Fruit fly (Drosophila melanogaster) whole organism, pupa: ENCODE data around the gene Rpt6R.

Experiments
- CG10348 ChIP-seq: fragments of 200-800 bp; sonication (Bioruptor generic); IDR thresholded peaks from 2 replicates; pipeline ENCODE4 v1.3.6; 2022; ENCODE audit warnings: missing biosample characterization, missing genetic modification characterization
- CG12605 ChIP-seq: fragments of 200-800 bp; sonication (Bioruptor generic); IDR thresholded peaks from 2 replicates; pipeline ENCODE4 v1.3.6; 2022; ENCODE audit warnings: missing biosample characterization, missing genetic modification characterization
- CG13204 ChIP-seq: fragments of 200-800 bp; sonication (Bioruptor generic); optimal IDR thresholded peaks from 2 replicates; lab custom pipeline; 2018; ENCODE audit warnings: missing biosample characterization, mild to moderate bottlenecking, missing genetic modification characterization, moderate library complexity
- CG14655 ChIP-seq: fragments of 200-800 bp; sonication (Bioruptor generic); optimal IDR thresholded peaks from 3 replicates; lab custom pipeline; 2017; ENCODE audit warnings: mild to moderate bottlenecking, missing biosample characterization, missing genetic modification reagents, missing genetic modification characterization
- CG15710 ChIP-seq: fragments of 200-800 bp; sonication (Bioruptor generic); optimal IDR thresholded peaks from 2 replicates; lab custom pipeline; 2018; ENCODE audit warnings: missing biosample characterization, mild to moderate bottlenecking, missing genetic modification characterization, moderate library complexity
- CG17806 ChIP-seq: fragments of 200-800 bp; sonication (Bioruptor generic); optimal IDR thresholded peaks from 2 replicates; lab custom pipeline; 2018; ENCODE audit warnings: missing biosample characterization, mild to moderate bottlenecking, missing genetic modification characterization, moderate library complexity
- CG32121 ChIP-seq: fragments of 200-800 bp; sonication (Bioruptor generic); IDR thresholded peaks from 2 replicates; pipeline ENCODE4 v1.3.6; 2022; ENCODE audit warnings: missing biosample characterization, missing genetic modification characterization
- CG34367 ChIP-seq: fragments of 200-800 bp; sonication (Bioruptor generic); optimal IDR thresholded peaks from 2 replicates; lab custom pipeline; 2018; ENCODE audit warnings: missing biosample characterization, mild to moderate bottlenecking, missing genetic modification characterization
- CG4496 ChIP-seq: fragments of 200-800 bp; sonication (Bioruptor generic); IDR thresholded peaks from 3 replicates; pipeline ENCODE4 v1.3.6; 2022; ENCODE audit warnings: missing biosample characterization, missing genetic modification characterization
- CG8159 ChIP-seq: fragments of 200-800 bp; sonication (Bioruptor generic); optimal IDR thresholded peaks from 3 replicates; lab custom pipeline; 2018; ENCODE audit warnings: missing biosample characterization, mild to moderate bottlenecking, missing genetic modification characterization, moderate library complexity
- CG8301 ChIP-seq: fragments of 200-800 bp; sonication (Bioruptor generic); optimal IDR thresholded peaks from 2 replicates; lab custom pipeline; 2018; ENCODE audit warnings: missing biosample characterization, mild to moderate bottlenecking, missing genetic modification characterization
- CG9948 ChIP-seq: fragments of 200-800 bp; sonication (Bioruptor generic); optimal IDR thresholded peaks from 2 replicates; lab custom pipeline; 2018; ENCODE audit warnings: missing biosample characterization, mild to moderate bottlenecking, missing genetic modification characterization, moderate library complexity
- D1 ChIP-seq: fragments of 200-800 bp; sonication (Bioruptor generic); optimal IDR thresholded peaks from 2 replicates; lab custom pipeline; 2018; ENCODE audit warnings: missing biosample characterization, mild to moderate bottlenecking, missing genetic modification characterization, moderate library complexity
- EcR ChIP-seq: fragments of 200-800 bp; sonication (Bioruptor generic); optimal IDR thresholded peaks from 3 replicates; lab custom pipeline; 2019; ENCODE audit warnings: missing biosample characterization, missing genetic modification characterization, mild to moderate bottlenecking, moderate library complexity, missing genetic modification reagents
- Ets98B ChIP-seq: fragments of 200-800 bp; sonication (Bioruptor generic); IDR thresholded peaks from 2 replicates; pipeline ENCODE4 v1.3.6; 2022; ENCODE audit warnings: missing biosample characterization, missing genetic modification characterization
- Pif1A ChIP-seq: fragments of 200-800 bp; sonication (Bioruptor generic); optimal IDR thresholded peaks from 3 replicates; lab custom pipeline; 2016; ENCODE audit warnings: missing biosample characterization, missing genetic modification characterization
- Pif1B ChIP-seq: fragments of 200-800 bp; sonication (Bioruptor generic); optimal IDR thresholded peaks from 3 replicates; lab custom pipeline; 2016; ENCODE audit warnings: missing biosample characterization, missing genetic modification characterization
- Snoo ChIP-seq: fragments of 200-800 bp; sonication (Bioruptor generic); optimal IDR thresholded peaks from 3 replicates; lab custom pipeline; 2017; ENCODE audit warnings: missing biosample characterization, mild to moderate bottlenecking, missing genetic modification characterization, inconsistent platforms
- fd96Ca ChIP-seq: fragments of 200-800 bp; sonication (Bioruptor generic); IDR thresholded peaks from 3 replicates; pipeline ENCODE4 v1.3.6; 2022; ENCODE audit warnings: missing biosample characterization, missing genetic modification characterization
- gl ChIP-seq: fragments of 200-800 bp; sonication (Bioruptor generic); optimal IDR thresholded peaks from 2 replicates; lab custom pipeline; 2018; ENCODE audit warnings: missing biosample characterization, mild to moderate bottlenecking, missing genetic modification characterization
- rn ChIP-seq: fragments of 200-800 bp; sonication (Bioruptor generic); IDR thresholded peaks from 2 replicates; pipeline ENCODE4 v1.3.6; 2022; ENCODE audit warnings: missing biosample characterization, missing genetic modification characterization

The Rpt6R gene

DNA sequence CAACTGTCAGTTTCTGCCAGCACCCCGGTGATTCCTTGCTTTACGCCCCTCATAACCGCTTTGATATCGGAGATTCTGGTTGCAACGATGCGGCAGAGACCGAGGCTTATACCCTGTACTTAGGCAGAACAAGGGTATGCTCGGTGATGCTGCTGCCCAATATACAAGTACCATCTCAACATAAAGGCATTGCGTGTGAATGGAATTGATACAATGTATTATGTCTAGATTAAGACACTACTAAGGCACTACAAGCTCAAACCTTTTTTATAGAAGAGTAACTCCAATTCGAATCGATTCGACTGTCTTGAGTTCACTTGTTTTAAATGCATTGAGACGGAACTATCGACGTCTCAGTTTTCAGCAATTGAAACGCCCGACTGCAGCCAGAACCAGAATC, 16.3 kb downstream of the Rpt6R start:
- TF ChIP-seq EcR (GFP tag; lab: Kevin White, UChicago) (no peak), CG17806 (tag; lab: Kevin White, UChicago) (peak; percentile 36), CG13204 (GFP tag; lab: Kevin White, UChicago) (no peak), CG34367 (tag; lab: Kevin White, UChicago) (no peak), fd96Ca (peak; percentile 76), CG8301 (tag; lab: Kevin White, UChicago) (peak; percentile 80), CG10348 (GFP tag; lab: Robert Waterston, UW) (no peak), gl (tag; lab: Kevin White, UChicago) (no peak), Pif1A (peak; percentile 60), Ets98B (GFP tag; lab: Robert Waterston, UW) (peak; percentile 76), Snoo (tag; lab: Kevin White, UChicago) (no peak), CG14655 (GFP tag; lab: Kevin White, UChicago) (peak; percentile 80), D1 (tag; lab: Kevin White, UChicago) (no peak), CG4496 (GFP tag; lab: Robert Waterston, UW) (peak; percentile 76), rn (GFP tag; lab: Robert Waterston, UW) (no peak), CG9948 (peak; percentile 53), Pif1B (peak; percentile 4), CG12605 (GFP tag; lab: Robert Waterston, UW) (peak; percentile 45; the same call in 1 of the 2 replicates), CG32121 (GFP tag; lab: Robert Waterston, UW) (peak; percentile 34; the same call in 1 of the 2 replicates), CG15710 (peak; percentile 31), CG8159 (tag; lab: Kevin White, UChicago) (peak; percentile 31)

DNA sequence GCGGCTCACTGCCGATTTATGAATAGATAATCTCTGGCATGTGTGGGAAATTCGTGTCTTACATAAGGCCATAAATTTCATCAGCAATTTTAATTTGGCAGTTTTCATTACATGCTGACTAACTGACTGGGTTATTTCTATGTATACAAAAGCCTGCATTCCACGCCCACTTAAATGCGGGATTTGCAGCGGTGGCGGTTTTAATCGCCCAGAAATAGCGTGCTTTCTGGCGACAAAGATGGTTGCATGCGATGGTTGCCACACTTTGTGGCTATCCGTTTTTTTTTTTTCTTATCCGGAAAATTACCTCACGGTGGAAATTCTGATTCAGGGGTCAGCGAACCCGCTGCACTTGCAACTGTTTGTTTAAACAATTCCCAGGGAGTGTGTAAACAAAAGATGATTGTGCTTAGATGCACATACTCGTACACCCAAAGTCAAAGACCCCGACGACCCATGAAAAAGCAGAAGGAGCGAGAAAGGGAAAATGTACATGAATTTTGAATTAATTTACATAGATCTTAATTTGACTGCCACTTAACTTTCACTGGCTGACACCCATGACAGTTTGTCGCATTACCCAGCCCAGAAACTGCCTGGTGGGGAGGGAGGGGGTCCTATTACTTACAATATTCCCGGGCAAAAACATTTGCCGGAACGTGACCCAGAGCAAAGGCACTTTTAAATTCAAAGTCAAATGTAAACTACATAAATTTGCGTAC, 17.2 kb downstream of the Rpt6R start:
- TF ChIP-seq CG8301 (tag; lab: Kevin White, UChicago) (no peak), CG4496 (GFP tag; lab: Robert Waterston, UW) (no peak), CG32121 (GFP tag; lab: Robert Waterston, UW) (no peak), Pif1B (no peak), D1 (tag; lab: Kevin White, UChicago) (no peak), Pif1A (no peak), CG34367 (tag; lab: Kevin White, UChicago) (no peak), CG13204 (GFP tag; lab: Kevin White, UChicago) (no peak), gl (tag; lab: Kevin White, UChicago) (no peak), CG12605 (GFP tag; lab: Robert Waterston, UW) (no peak), CG9948 (no peak), Ets98B (GFP tag; lab: Robert Waterston, UW) (no peak)

DNA sequence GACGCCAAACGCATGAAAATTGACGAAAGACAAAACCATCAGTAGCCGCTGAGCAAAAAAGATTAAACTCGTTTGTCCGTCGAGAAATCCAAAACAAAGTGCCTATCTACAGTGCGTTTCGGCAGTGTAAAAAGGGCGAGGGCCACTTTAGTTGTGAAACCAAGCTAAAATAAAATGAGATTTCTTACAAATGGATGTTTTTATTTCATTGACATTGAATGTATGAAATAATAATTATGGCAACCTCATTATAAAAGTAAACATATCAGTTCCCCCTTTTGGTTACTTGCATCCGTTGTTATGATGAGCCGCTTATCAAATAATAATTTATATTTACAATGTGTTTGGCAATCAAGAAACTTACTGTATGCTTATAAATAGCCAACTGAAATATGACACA, 19.0 kb downstream of the Rpt6R start:
- TF ChIP-seq CG4496 (GFP tag; lab: Robert Waterston, UW) (0 out of 3 replicates have a peak, but pooled peaks have one; percentile 25), CG9948 (no peak), CG17806 (tag; lab: Kevin White, UChicago) (no peak), CG32121 (GFP tag; lab: Robert Waterston, UW) (peak; percentile 13; the same call in 1 of the 2 replicates), CG8159 (tag; lab: Kevin White, UChicago) (peak; percentile 0), CG14655 (GFP tag; lab: Kevin White, UChicago) (peak; percentile 6), CG12605 (GFP tag; lab: Robert Waterston, UW) (no peak), CG13204 (GFP tag; lab: Kevin White, UChicago) (no peak), Snoo (tag; lab: Kevin White, UChicago) (no peak)

DNA sequence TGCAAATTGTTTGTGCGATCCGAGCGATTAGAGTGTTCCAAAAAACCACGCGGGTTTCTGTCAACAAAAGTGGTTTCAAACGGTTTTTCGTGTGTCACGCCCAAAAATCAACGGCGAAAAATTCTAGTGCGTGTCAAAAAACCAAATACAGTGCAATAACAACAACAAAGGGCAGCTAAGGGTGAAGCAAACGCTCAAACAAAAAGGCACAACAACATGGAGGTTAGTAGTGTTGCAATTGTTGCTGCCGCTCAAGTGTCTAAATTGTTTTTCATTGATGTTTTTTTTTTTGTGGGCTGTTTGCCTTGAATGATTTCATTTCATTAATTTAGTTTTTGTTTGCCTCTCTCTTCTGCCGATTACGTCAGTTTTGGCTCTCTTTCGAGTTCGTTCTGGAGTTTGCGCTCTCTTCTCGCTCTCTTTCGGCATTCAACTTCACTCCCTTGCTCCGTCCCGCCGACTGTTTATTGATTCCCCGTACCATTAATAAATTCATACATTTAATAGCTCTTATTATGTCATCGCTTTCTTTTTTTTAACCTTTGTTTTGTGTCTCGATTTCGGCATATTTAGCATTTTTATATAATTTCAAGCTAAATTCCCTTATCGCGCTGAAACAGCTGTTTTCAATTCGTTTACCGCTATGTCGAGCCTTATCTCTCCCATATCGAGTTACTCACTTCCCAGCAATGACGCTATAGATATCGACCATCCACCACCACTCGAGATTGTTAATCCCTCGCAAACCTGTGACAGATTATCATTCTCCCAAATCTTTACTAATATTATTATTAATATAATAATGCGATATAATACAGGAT, 20.0 kb downstream of the Rpt6R start:
- peak; percentile 20 for TF ChIP-seq EcR (GFP tag; lab: Kevin White, UChicago)
- no peak for TF ChIP-seq Pif1B
- TF ChIP-seq CG32121 (GFP tag; lab: Robert Waterston, UW) = no peak
- no peak for TF ChIP-seq CG15710
- TF ChIP-seq fd96Ca = peak; percentile 29; the same call in 1 of the 3 replicates

DNA sequence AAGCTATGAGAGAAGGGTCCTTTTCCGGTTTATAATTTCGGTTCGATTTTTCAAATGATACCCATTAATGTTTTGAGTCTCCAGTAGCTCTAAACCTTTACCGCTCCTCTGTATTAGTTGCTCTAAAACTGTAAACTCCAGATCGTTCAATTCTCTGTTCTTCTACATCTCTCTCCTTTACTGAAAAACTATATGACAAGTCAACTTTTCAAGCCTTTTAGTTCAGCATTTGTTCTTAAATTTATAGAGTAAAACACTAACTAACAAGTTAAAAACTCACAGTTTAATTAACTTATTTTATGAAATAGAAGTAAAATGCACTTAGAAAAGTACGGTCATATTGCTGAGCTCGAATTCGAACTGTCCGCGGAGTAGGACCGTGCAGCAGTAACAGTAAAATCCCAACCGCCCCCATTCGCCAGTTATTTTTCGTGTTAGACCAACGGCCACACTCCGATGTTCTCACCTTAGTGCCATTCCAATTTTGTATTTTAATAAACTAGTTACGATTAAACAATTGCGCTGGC, 20.7 kb downstream of the Rpt6R start:
- no peak for TF ChIP-seq fd96Ca
- TF ChIP-seq CG13204 (GFP tag; lab: Kevin White, UChicago) = no peak
- no peak for TF ChIP-seq CG4496 (GFP tag; lab: Robert Waterston, UW)
- TF ChIP-seq, all 21 proteins: peak for 0

DNA sequence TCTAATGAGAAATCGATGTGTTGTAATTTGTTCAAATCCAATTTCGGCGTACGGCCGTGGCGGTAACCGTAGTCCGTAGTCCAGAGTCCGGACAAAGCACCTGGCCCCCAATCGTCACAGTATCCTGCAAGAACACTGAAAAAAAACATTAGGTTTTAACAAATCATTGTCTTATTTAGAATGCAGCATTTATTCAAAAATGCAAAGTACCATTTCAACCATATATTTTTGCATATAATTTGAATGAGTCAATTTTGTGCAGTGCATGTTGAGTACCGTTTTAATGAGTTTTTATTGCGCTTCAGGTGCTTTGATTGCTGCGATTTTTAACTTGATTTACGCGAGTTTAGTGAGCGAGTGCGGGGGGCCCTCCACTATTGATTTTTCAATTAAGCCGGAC, 22.3 kb downstream of the Rpt6R start:
- TF ChIP-seq CG10348 (GFP tag; lab: Robert Waterston, UW) = no peak
- no peak for TF ChIP-seq CG8301 (tag; lab: Kevin White, UChicago)
- TF ChIP-seq CG4496 (GFP tag; lab: Robert Waterston, UW) = no peak
- no peak for TF ChIP-seq Pif1B
- no peak for TF ChIP-seq CG9948
- TF ChIP-seq gl (tag; lab: Kevin White, UChicago) = no peak
- TF ChIP-seq CG14655 (GFP tag; lab: Kevin White, UChicago) = no peak
- no peak for TF ChIP-seq Pif1A
- TF ChIP-seq CG8159 (tag; lab: Kevin White, UChicago) = no peak
- TF ChIP-seq D1 (tag; lab: Kevin White, UChicago) = no peak
- TF ChIP-seq CG13204 (GFP tag; lab: Kevin White, UChicago) = no peak
